Worm (Caenorhabditis elegans) whole organism, late embryonic: Measurements from ENCODE around the gene nhr-277.

ENCODE experiments used
- C08G9.2 ChIP-seq: sonication (generic microtip); optimal IDR thresholded peaks from 2 replicates; lab custom pipeline; 2016; ENCODE audit warnings: mild to moderate bottlenecking, missing genetic modification characterization, moderate library complexity, missing compliant biosample characterization
- ceh-18 ChIP-seq: sonication (generic microtip); optimal IDR thresholded peaks from 2 replicates; lab custom pipeline; 2016; ENCODE audit warnings: missing genetic modification characterization, missing compliant biosample characterization
- dve-1 ChIP-seq: sonication (generic microtip); optimal IDR thresholded peaks from 2 replicates; lab custom pipeline; 2017; ENCODE audit warnings: antibody characterized with exemption, mild to moderate bottlenecking, missing genetic modification characterization, missing compliant biosample characterization
- elt-4 ChIP-seq: sonication (generic microtip); optimal IDR thresholded peaks from 2 replicates; lab custom pipeline; 2016; ENCODE audit warnings: missing genetic modification characterization, missing compliant biosample characterization
- fkh-10 ChIP-seq: fragments of 150-350 bp; optimal IDR thresholded peaks from 2 replicates; lab custom pipeline; 2014; ENCODE audit warnings: missing biosample characterization, missing genetic modification reagents, missing genetic modification characterization
- rnt-1 ChIP-seq: sonication (generic microtip); optimal IDR thresholded peaks from 2 replicates; lab custom pipeline; 2016; ENCODE audit warnings: missing genetic modification characterization, missing compliant biosample characterization
- sox-2 ChIP-seq: fragments of 200-800 bp; sonication (Bioruptor generic); IDR thresholded peaks from 2 replicates; pipeline ENCODE4 v1.3.6; 2022; ENCODE audit warnings: missing genetic modification reagents, missing genetic modification characterization, missing compliant biosample characterization
- sox-4 ChIP-seq: sonication (generic microtip); optimal IDR thresholded peaks from 2 replicates; lab custom pipeline; 2017; ENCODE audit warnings: mild to moderate bottlenecking, missing genetic modification characterization, inconsistent platforms, missing compliant biosample characterization

ce11 chrIV:2785057-2785456, 42.3 kb downstream of the nhr-277 start:
- TF ChIP-seq rnt-1 (tag; lab: Kevin White, UChicago) (no peak), C08G9.2 (tag; lab: Kevin White, UChicago) (no peak), sox-2 (no peak), fkh-10 (GFP tag; lab: Kevin White, UChicago) (no peak), sox-4 (tag; lab: Kevin White, UChicago) (no peak), dve-1 (tag; lab: Kevin White, UChicago) (no peak), ceh-18 (tag; lab: Kevin White, UChicago) (no peak), elt-4 (no peak)
